Worm (Caenorhabditis elegans) whole organism, mixed stage, embryonic: ENCODE measurements around the gene C49F5.13.

Experiments used
- bed-3 ChIP-seq: fragments of 200-800 bp; sonication (Bioruptor generic); optimal IDR thresholded peaks from 3 replicates; lab custom pipeline; 2018; ENCODE audit warnings: mild to moderate bottlenecking, missing genetic modification characterization, moderate library complexity, missing compliant biosample characterization
- blmp-1 ChIP-seq: fragments of 150-350 bp; optimal IDR thresholded peaks from 2 replicates; lab custom pipeline; 2014; ENCODE audit warnings: missing biosample characterization, missing genetic modification characterization
- ceh-39 ChIP-seq: fragments of 150-350 bp; optimal IDR thresholded peaks from 2 replicates; lab custom pipeline; 2014; ENCODE audit warnings: missing biosample characterization, missing genetic modification characterization
- ceh-43 ChIP-seq: fragments of 200-800 bp; sonication (Bioruptor generic); optimal IDR thresholded peaks from 2 replicates; lab custom pipeline; 2018; ENCODE audit warnings: mild to moderate bottlenecking, missing genetic modification characterization, moderate library complexity, missing compliant biosample characterization
- ceh-83 ChIP-seq: fragments of 200-800 bp; sonication (Bioruptor generic); optimal IDR thresholded peaks from 2 replicates; lab custom pipeline; 2018; ENCODE audit warnings: mild to moderate bottlenecking, missing genetic modification characterization, missing compliant biosample characterization
- drap-1 ChIP-seq: fragments of 200-800 bp; sonication (Bioruptor generic); optimal IDR thresholded peaks from 3 replicates; lab custom pipeline; 2018; ENCODE audit warnings: mild to moderate bottlenecking, missing genetic modification characterization, missing compliant biosample characterization
- elt-1 ChIP-seq: sonication (generic microtip); optimal IDR thresholded peaks from 2 replicates; lab custom pipeline; 2017; ENCODE audit warnings: missing genetic modification characterization, mild to moderate bottlenecking, missing compliant biosample characterization, antibody characterized with exemption, moderate library complexity, borderline replicate concordance; ENCODE audit not compliant: insufficient read depth
- elt-3 ChIP-seq: fragments of 150-350 bp; optimal IDR thresholded peaks from 2 replicates; lab custom pipeline; 2014; ENCODE audit warnings: missing biosample characterization, missing genetic modification characterization
- flh-1 ChIP-seq: fragments of 200-800 bp; sonication (Bioruptor generic); optimal IDR thresholded peaks from 2 replicates; lab custom pipeline; 2018; ENCODE audit warnings: mild to moderate bottlenecking, missing genetic modification characterization, moderate library complexity, missing compliant biosample characterization
- hlh-1 ChIP-seq: fragments of 150-350 bp; optimal IDR thresholded peaks from 2 replicates; lab custom pipeline; 2014; ENCODE audit warnings: missing biosample characterization, missing genetic modification reagents, missing genetic modification characterization
- lin-13 ChIP-seq: fragments of 150-350 bp; optimal IDR thresholded peaks from 2 replicates; lab custom pipeline; 2014; ENCODE audit warnings: missing biosample characterization, missing genetic modification characterization
- lin-32 ChIP-seq: fragments of 200-800 bp; sonication (Bioruptor generic); optimal IDR thresholded peaks from 2 replicates; lab custom pipeline; 2018; ENCODE audit warnings: mild to moderate bottlenecking, missing genetic modification characterization, missing compliant biosample characterization
- lsy-2 ChIP-seq: fragments of 150-350 bp; optimal IDR thresholded peaks from 2 replicates; lab custom pipeline; 2014; ENCODE audit warnings: missing biosample characterization, missing genetic modification characterization
- mab-5 ChIP-seq: fragments of 150-350 bp; optimal IDR thresholded peaks from 2 replicates; lab custom pipeline; 2014; ENCODE audit warnings: missing biosample characterization, missing genetic modification characterization
- mep-1 ChIP-seq: fragments of 150-350 bp; optimal IDR thresholded peaks from 2 replicates; lab custom pipeline; 2017; ENCODE audit warnings: missing biosample characterization, missing genetic modification reagents, missing genetic modification characterization, inconsistent platforms
- mls-2 ChIP-seq: sonication (generic microtip); optimal IDR thresholded peaks from 2 replicates; lab custom pipeline; 2016; ENCODE audit warnings: mild to moderate bottlenecking, missing genetic modification characterization, moderate library complexity, missing compliant biosample characterization
- nhr-12 ChIP-seq: fragments of 150-350 bp; optimal IDR thresholded peaks from 2 replicates; lab custom pipeline; 2014; ENCODE audit warnings: missing biosample characterization, missing genetic modification characterization
- nhr-2 ChIP-seq: fragments of 150-350 bp; optimal IDR thresholded peaks from 2 replicates; lab custom pipeline; 2014; ENCODE audit warnings: missing biosample characterization, missing genetic modification characterization
- nhr-28 ChIP-seq: fragments of 150-350 bp; optimal IDR thresholded peaks from 2 replicates; lab custom pipeline; 2014; ENCODE audit warnings: missing biosample characterization, missing genetic modification characterization
- nhr-76 ChIP-seq: sonication (generic microtip); optimal IDR thresholded peaks from 2 replicates; lab custom pipeline; 2017; ENCODE audit warnings: missing biosample characterization, missing genetic modification characterization
- pha-4 ChIP-seq: fragments of 150-350 bp; optimal IDR thresholded peaks from 2 replicates; lab custom pipeline; 2018; ENCODE audit warnings: missing biosample characterization, missing genetic modification reagents, missing genetic modification characterization
- sem-2 ChIP-seq: fragments of 200-800 bp; sonication (Bioruptor generic); optimal IDR thresholded peaks from 2 replicates; lab custom pipeline; 2018; ENCODE audit warnings: mild to moderate bottlenecking, missing genetic modification characterization, missing compliant biosample characterization
- snpc-4 ChIP-seq: fragments of 150-350 bp; optimal IDR thresholded peaks from 2 replicates; lab custom pipeline; 2014; ENCODE audit warnings: missing biosample characterization, missing genetic modification characterization
- sptf-1 ChIP-seq: sonication (generic microtip); optimal IDR thresholded peaks from 2 replicates; lab custom pipeline; 2017; ENCODE audit warnings: mild to moderate bottlenecking, missing genetic modification characterization, moderate library complexity, missing compliant biosample characterization
- unc-120 ChIP-seq: sonication (generic microtip); optimal IDR thresholded peaks from 2 replicates; lab custom pipeline; 2017; ENCODE audit warnings: missing genetic modification characterization, missing compliant biosample characterization; ENCODE audit not compliant: poor library complexity, severe bottlenecking
- unc-39 ChIP-seq: fragments of 150-350 bp; optimal IDR thresholded peaks from 2 replicates; lab custom pipeline; 2014; ENCODE audit warnings: missing biosample characterization, missing genetic modification characterization
- unc-62 ChIP-seq: fragments of 150-350 bp; optimal IDR thresholded peaks from 2 replicates; lab custom pipeline; 2014; ENCODE audit warnings: missing biosample characterization, missing genetic modification reagents, missing genetic modification characterization
- zip-8 ChIP-seq: fragments of 150-350 bp; optimal IDR thresholded peaks from 2 replicates; lab custom pipeline; 2014; ENCODE audit warnings: missing biosample characterization, missing genetic modification characterization
- ztf-11 ChIP-seq: fragments of 150-350 bp; optimal IDR thresholded peaks from 2 replicates; lab custom pipeline; 2014; ENCODE audit warnings: missing biosample characterization, missing genetic modification characterization

C49F5.13 gene

DNA sequence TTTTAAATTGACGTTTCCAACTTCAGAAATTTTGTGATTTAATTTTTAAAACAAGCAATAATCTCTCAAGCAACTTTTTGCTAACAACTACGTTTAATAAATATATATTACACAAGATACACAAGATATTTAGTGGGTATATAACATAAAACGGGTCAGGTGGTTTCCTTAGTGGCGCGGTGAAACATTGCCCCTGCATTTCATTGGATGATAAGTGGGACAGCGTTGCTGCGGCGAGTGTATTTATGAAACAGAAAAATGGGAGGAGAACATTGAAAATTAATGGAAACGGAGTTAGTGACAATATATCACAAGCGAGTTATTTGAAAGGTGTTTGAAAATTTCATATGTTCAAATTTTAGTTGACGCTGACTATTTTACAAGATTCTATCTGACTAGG lies 31.6 kb downstream of the C49F5.13 start:
- no peak for TF ChIP-seq mls-2 (tag; lab: Kevin White, UChicago)
- TF ChIP-seq mep-1, result no peak
- no peak for TF ChIP-seq elt-1
- TF ChIP-seq elt-3 (tag; lab: Kevin White, UChicago), result no peak
- TF ChIP-seq, all 35 proteins: peak for 0

- TF ChIP-seq nhr-76 (tag; lab: Kevin White, UChicago), result no peak
- TF ChIP-seq nhr-2, result no peak
- TF ChIP-seq mls-2 (tag; lab: Kevin White, UChicago), result no peak
- no peak for TF ChIP-seq ztf-11 (tag; lab: Kevin White, UChicago)
- no peak for TF ChIP-seq unc-39 (tag; lab: Kevin White, UChicago)
- no peak for TF ChIP-seq bed-3 (GFP tag; lab: Kevin White, UChicago)
- TF ChIP-seq ceh-43 (GFP tag; lab: Kevin White, UChicago), result no peak
- no peak for TF ChIP-seq mep-1
- TF ChIP-seq flh-1 (GFP tag; lab: Kevin White, UChicago), result no peak
- no peak for TF ChIP-seq sptf-1
- no peak for TF ChIP-seq snpc-4 (tag; lab: Kevin White, UChicago)
Observed at ce11 chrX:11993327-11993726, 32.1 kb downstream of the C49F5.13 start.

DNA sequence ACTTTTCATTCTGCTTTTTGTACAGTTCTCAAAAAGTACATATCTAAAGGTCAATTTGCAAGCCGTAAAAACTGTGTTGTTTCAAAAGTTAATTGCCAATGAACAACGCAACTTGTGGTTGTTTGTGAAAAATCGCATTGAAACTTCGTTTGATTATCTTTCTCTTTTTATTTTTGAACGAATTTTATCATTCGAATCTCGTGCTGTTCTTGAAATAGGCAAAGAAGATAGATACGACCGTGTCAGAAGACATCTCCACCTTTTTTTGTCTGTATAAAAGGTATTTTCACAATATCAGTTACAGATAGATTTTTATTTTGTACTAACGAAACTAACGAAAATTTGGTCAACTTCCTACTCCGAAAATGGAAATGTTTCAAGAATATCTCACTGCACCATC lies 33.3 kb downstream of the C49F5.13 start, which contains the start of gene C49F5.7:
Gene C49F5.7 (plus strand): TSS at position 301 of the 400 bp plus-strand sequence.
- TF ChIP-seq mab-5 (tag; lab: Kevin White, UChicago), result no peak
- TF ChIP-seq nhr-28, result no peak
- no peak for TF ChIP-seq ztf-11 (tag; lab: Kevin White, UChicago)
- TF ChIP-seq mls-2 (tag; lab: Kevin White, UChicago), result no peak
- no peak for TF ChIP-seq snpc-4 (tag; lab: Kevin White, UChicago)
- TF ChIP-seq elt-1, result no peak
- no peak for TF ChIP-seq ceh-83

ce11 chrX:11996606-11997005 lies 35.4 kb downstream of the C49F5.13 start:
- TF ChIP-seq mab-5 (tag; lab: Kevin White, UChicago), result no peak
- no peak for TF ChIP-seq elt-1

- TF ChIP-seq zip-8 (tag; lab: Kevin White, UChicago) (no peak), drap-1 (no peak), sem-2 (no peak), lsy-2 (tag; lab: Kevin White, UChicago) (no peak), blmp-1 (tag; lab: Kevin White, UChicago) (no peak), pha-4 (no peak), bed-3 (GFP tag; lab: Kevin White, UChicago) (no peak), ceh-39 (tag; lab: Kevin White, UChicago) (no peak), sptf-1 (no peak), lin-32 (no peak), elt-1 (no peak), ceh-43 (GFP tag; lab: Kevin White, UChicago) (no peak)
Observed at ce11 chrX:11999573-11999972, 38.4 kb downstream of the C49F5.13 start.

DNA sequence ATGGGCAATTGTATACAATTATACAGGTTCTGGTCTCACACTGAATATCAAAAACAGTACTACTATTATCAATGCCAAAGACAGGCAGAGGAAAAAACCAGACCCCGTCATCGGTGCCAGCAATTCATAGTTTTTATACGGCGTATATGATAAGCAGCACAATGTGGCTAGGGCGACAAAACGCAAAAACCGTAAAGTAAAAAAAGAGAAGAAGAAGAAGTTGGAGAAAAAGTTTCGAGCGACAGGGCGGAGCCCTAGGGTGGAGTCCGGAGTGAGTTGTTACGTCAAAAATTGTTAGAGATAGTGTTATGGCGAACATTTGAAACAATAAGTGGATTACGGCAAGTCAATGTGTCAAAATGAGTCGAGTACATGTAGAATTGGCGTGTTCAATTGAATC lies 40.4 kb downstream of the C49F5.13 start:
- TF ChIP-seq lin-13 (tag; lab: Kevin White, UChicago) (no peak), unc-62 (GFP tag; lab: Kevin White, UChicago) (no peak), unc-120 (tag; lab: Kevin White, UChicago) (no peak)

DNA sequence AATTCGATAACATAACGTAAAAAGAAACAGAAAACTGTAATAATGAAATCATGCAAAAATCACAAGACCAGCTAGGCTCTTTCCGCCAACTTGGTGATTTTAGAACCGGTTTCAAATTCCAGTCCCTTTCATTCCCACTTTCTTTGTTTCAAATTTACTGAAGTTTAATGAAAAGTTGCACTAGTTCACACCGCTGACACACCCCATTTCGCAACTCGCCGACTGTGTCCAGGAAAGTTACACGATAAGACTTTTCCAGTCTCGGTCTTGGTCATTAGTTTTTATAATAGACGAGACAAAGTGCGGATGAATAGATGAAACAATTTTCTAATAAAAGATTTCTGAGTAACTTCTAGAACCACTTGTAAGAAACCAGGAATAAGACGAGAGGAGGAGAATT lies 42.8 kb downstream of the C49F5.13 start:
- no peak for TF ChIP-seq elt-1
- TF ChIP-seq hlh-1 (tag; lab: Kevin White, UChicago), result no peak
- TF ChIP-seq bed-3 (GFP tag; lab: Kevin White, UChicago), result no peak
- no peak for TF ChIP-seq lin-13 (tag; lab: Kevin White, UChicago)
- no peak for TF ChIP-seq ceh-39 (tag; lab: Kevin White, UChicago)
- no peak for TF ChIP-seq nhr-12 (tag; lab: Kevin White, UChicago)
- TF ChIP-seq nhr-2, result no peak
- no peak for TF ChIP-seq flh-1 (GFP tag; lab: Kevin White, UChicago)
- TF ChIP-seq mep-1, result no peak
- no peak for TF ChIP-seq lin-32
- no peak for TF ChIP-seq blmp-1 (tag; lab: Kevin White, UChicago)
- no peak for TF ChIP-seq nhr-76 (tag; lab: Kevin White, UChicago)
